Fruit fly (Drosophila melanogaster) whole organism, embryonic: Measurements from ENCODE around the gene RpS14a.
A peak's percentile ranks its signal among the peaks of the same experiment; 100 is the strongest.

Experiments
- Bgb ChIP-seq: fragments of 200-800 bp; sonication (Bioruptor generic); IDR thresholded peaks from 2 replicates; pipeline ENCODE4 v1.3.6; 2022; ENCODE audit warnings: missing biosample characterization, missing genetic modification characterization; ENCODE audit not compliant: partially characterized antibody
- CG10267 ChIP-seq: fragments of 200-800 bp; sonication (Bioruptor generic); optimal IDR thresholded peaks from 2 replicates; lab custom pipeline; 2018; ENCODE audit warnings: missing biosample characterization, mild to moderate bottlenecking, missing genetic modification characterization, moderate library complexity
- CG11398 ChIP-seq: fragments of 200-800 bp; sonication (Bioruptor generic); optimal IDR thresholded peaks from 2 replicates; lab custom pipeline; 2016; ENCODE audit warnings: missing biosample characterization, missing genetic modification characterization
- CG14050 ChIP-seq: fragments of 200-800 bp; sonication (Bioruptor generic); IDR thresholded peaks from 3 replicates; pipeline ENCODE4 v1.3.6; 2022; ENCODE audit warnings: missing biosample characterization, missing genetic modification characterization
- CG15269 ChIP-seq: fragments of 200-800 bp; sonication (Bioruptor generic); optimal IDR thresholded peaks from 2 replicates; lab custom pipeline; 2018; ENCODE audit warnings: missing biosample characterization, mild to moderate bottlenecking, missing genetic modification characterization, moderate library complexity
- CG15514 ChIP-seq: fragments of 200-800 bp; sonication (Bioruptor generic); optimal IDR thresholded peaks from 3 replicates; lab custom pipeline; 2017; ENCODE audit warnings: missing biosample characterization, missing genetic modification characterization, mild to moderate bottlenecking, moderate library complexity, missing genetic modification reagents
- CG2116 ChIP-seq: fragments of 200-800 bp; sonication (Bioruptor generic); optimal IDR thresholded peaks from 3 replicates; lab custom pipeline; 2018; ENCODE audit warnings: missing biosample characterization, mild to moderate bottlenecking, missing genetic modification characterization
- CG32772 ChIP-seq: fragments of 200-800 bp; sonication (Bioruptor generic); IDR thresholded peaks from 2 replicates; pipeline ENCODE4 v1.3.6; 2022; ENCODE audit warnings: missing biosample characterization, missing genetic modification characterization
- CG33213 ChIP-seq: fragments of 200-800 bp; sonication (Bioruptor generic); optimal IDR thresholded peaks from 3 replicates; lab custom pipeline; 2016; ENCODE audit warnings: missing biosample characterization, missing genetic modification characterization
- CG42726 ChIP-seq: fragments of 200-800 bp; sonication (Bioruptor generic); IDR thresholded peaks from 2 replicates; pipeline ENCODE4 v1.3.6; 2022; ENCODE audit warnings: missing biosample characterization, missing genetic modification characterization; ENCODE audit not compliant: partially characterized antibody
- CG4282 ChIP-seq: fragments of 200-800 bp; sonication (Bioruptor generic); optimal IDR thresholded peaks from 2 replicates; lab custom pipeline; 2016; ENCODE audit warnings: missing biosample characterization, missing genetic modification characterization
- CG4360 ChIP-seq: fragments of 200-800 bp; sonication (Bioruptor generic); IDR thresholded peaks from 2 replicates; pipeline ENCODE4 v1.3.6; 2022; ENCODE audit warnings: missing biosample characterization, missing genetic modification characterization
- CG4820 ChIP-seq: fragments of 200-800 bp; sonication (Bioruptor generic); optimal IDR thresholded peaks from 3 replicates; lab custom pipeline; 2016; ENCODE audit warnings: missing biosample characterization, missing genetic modification characterization
- CG7987 ChIP-seq: fragments of 200-800 bp; sonication (Bioruptor generic); optimal IDR thresholded peaks from 2 replicates; lab custom pipeline; 2018; ENCODE audit warnings: missing biosample characterization, mild to moderate bottlenecking, missing genetic modification characterization, moderate library complexity
- CG8290 ChIP-seq, 3 experiments: fragments of 200-800 bp; sonication (Bioruptor generic); optimal IDR thresholded peaks; 2 replicates each; lab custom pipeline; 2016 to 2019; ENCODE audit warnings: missing biosample characterization in 3 of 3, missing genetic modification characterization in 3 of 3, mild to moderate bottlenecking in 2 of 3, moderate library complexity in 1 of 3
- CG9817 ChIP-seq: fragments of 200-800 bp; sonication (Bioruptor generic); optimal IDR thresholded peaks from 2 replicates; lab custom pipeline; 2018; ENCODE audit warnings: missing biosample characterization, mild to moderate bottlenecking, missing genetic modification characterization, moderate library complexity
- D19A ChIP-seq: fragments of 200-800 bp; optimal IDR thresholded peaks from 3 replicates; lab custom pipeline; 2019; ENCODE audit warnings: missing biosample characterization, mild to moderate bottlenecking, missing genetic modification characterization, moderate library complexity
- Dbx ChIP-seq: fragments of 200-800 bp; sonication (Bioruptor generic); IDR thresholded peaks from 3 replicates; pipeline ENCODE4 v1.3.6; 2022; ENCODE audit warnings: missing biosample characterization, missing genetic modification characterization
- Doc3 ChIP-seq: fragments of 200-800 bp; sonication (Bioruptor generic); IDR thresholded peaks from 3 replicates; pipeline ENCODE4 v1.3.6; 2022; ENCODE audit warnings: missing biosample characterization, missing genetic modification characterization; ENCODE audit not compliant: partially characterized antibody
- Gsc ChIP-seq: fragments of 200-800 bp; sonication (Bioruptor generic); IDR thresholded peaks from 2 replicates; pipeline ENCODE4 v1.3.6; 2022; ENCODE audit warnings: missing biosample characterization, missing genetic modification characterization
- HLHmδ ChIP-seq: fragments of 200-800 bp; sonication (Bioruptor generic); optimal IDR thresholded peaks from 2 replicates; lab custom pipeline; 2018; ENCODE audit warnings: missing biosample characterization, mild to moderate bottlenecking, missing genetic modification characterization, moderate library complexity
- MBD-R2 ChIP-seq: fragments of 200-800 bp; sonication (Bioruptor generic); IDR thresholded peaks from 2 replicates; pipeline ENCODE4 v1.3.6; 2022; ENCODE audit warnings: missing biosample characterization, missing genetic modification characterization
- Max ChIP-seq: fragments of 200-800 bp; sonication (Bioruptor generic); optimal IDR thresholded peaks from 2 replicates; lab custom pipeline; 2016; ENCODE audit warnings: missing biosample characterization, mild to moderate bottlenecking, missing genetic modification characterization
- Spps ChIP-seq: fragments of 200-800 bp; sonication (Bioruptor generic); optimal IDR thresholded peaks from 2 replicates; lab custom pipeline; 2018; ENCODE audit warnings: missing biosample characterization, mild to moderate bottlenecking, missing genetic modification characterization
- Sry-δ ChIP-seq: fragments of 200-800 bp; sonication (Bioruptor generic); optimal IDR thresholded peaks from 2 replicates; lab custom pipeline; 2016; ENCODE audit warnings: missing biosample characterization, missing genetic modification characterization
- Xbp1 ChIP-seq: fragments of 200-800 bp; sonication (Bioruptor generic); optimal IDR thresholded peaks from 3 replicates; lab custom pipeline; 2016; ENCODE audit warnings: missing biosample characterization, mild to moderate bottlenecking, missing genetic modification characterization
- Xrp1 ChIP-seq: fragments of 200-800 bp; sonication (Bioruptor generic); IDR thresholded peaks from 2 replicates; pipeline ENCODE4 v1.3.6; 2022; ENCODE audit warnings: missing biosample characterization, missing genetic modification characterization
- amos ChIP-seq: fragments of 200-800 bp; sonication (Bioruptor generic); IDR thresholded peaks from 2 replicates; pipeline ENCODE4 v1.3.6; 2022; ENCODE audit warnings: missing biosample characterization, missing genetic modification characterization; ENCODE audit not compliant: partially characterized antibody
- cad ChIP-seq: fragments of >200 bp; optimal IDR thresholded peaks from 2 replicates; lab custom pipeline; 2017; ENCODE audit warnings: missing biosample characterization, missing genetic modification characterization
- chm ChIP-seq: fragments of 200-800 bp; sonication (Bioruptor generic); IDR thresholded peaks from 2 replicates; pipeline ENCODE4 v1.3.6; 2022; ENCODE audit warnings: missing biosample characterization, missing genetic modification characterization
- chn ChIP-seq: fragments of 200-800 bp; sonication (Bioruptor generic); optimal IDR thresholded peaks from 2 replicates; lab custom pipeline; 2016; ENCODE audit warnings: missing biosample characterization, missing genetic modification characterization
- crc ChIP-seq: fragments of 200-800 bp; sonication (Bioruptor generic); optimal IDR thresholded peaks from 2 replicates; lab custom pipeline; 2016; ENCODE audit warnings: missing biosample characterization, missing genetic modification characterization
- crp ChIP-seq, 2 experiments: fragments of 200-800 bp; sonication (Bioruptor generic); optimal IDR thresholded peaks; 2 replicates in 1 of 2; 3 replicates in 1 of 2; lab custom pipeline; 2017; ENCODE audit warnings: missing biosample characterization in 2 of 2, missing genetic modification characterization in 2 of 2, mild to moderate bottlenecking in 1 of 2, moderate library complexity in 1 of 2
- da ChIP-seq: fragments of 200-800 bp; sonication (Bioruptor generic); optimal IDR thresholded peaks from 2 replicates; lab custom pipeline; 2016; ENCODE audit warnings: missing biosample characterization, missing genetic modification characterization
- exex ChIP-seq: fragments of 200-800 bp; sonication (Bioruptor generic); optimal IDR thresholded peaks from 4 replicates; lab custom pipeline; 2018; ENCODE audit warnings: missing biosample characterization, mild to moderate bottlenecking, missing genetic modification characterization, moderate library complexity
- fd102C ChIP-seq: fragments of 200-800 bp; sonication (Bioruptor generic); optimal IDR thresholded peaks from 2 replicates; lab custom pipeline; 2018; ENCODE audit warnings: missing biosample characterization, mild to moderate bottlenecking, missing genetic modification characterization, moderate library complexity
- gro ChIP-seq: fragments of 200-800 bp; sonication (Bioruptor generic); optimal IDR thresholded peaks from 2 replicates; lab custom pipeline; 2016; ENCODE audit warnings: missing biosample characterization, missing genetic modification characterization
- jumu ChIP-seq: fragments of 200-800 bp; sonication (Bioruptor generic); optimal IDR thresholded peaks from 3 replicates; lab custom pipeline; 2016; ENCODE audit warnings: missing biosample characterization, missing genetic modification characterization
- mam ChIP-seq: fragments of 200-800 bp; sonication (Bioruptor generic); optimal IDR thresholded peaks from 3 replicates; lab custom pipeline; 2016; ENCODE audit warnings: missing biosample characterization, missing genetic modification characterization
- mld ChIP-seq: fragments of 200-800 bp; sonication (Bioruptor generic); IDR thresholded peaks from 3 replicates; pipeline ENCODE4 v1.3.6; 2022; ENCODE audit warnings: missing biosample characterization, missing genetic modification characterization; ENCODE audit not compliant: partially characterized antibody
- p53 ChIP-seq: fragments of 200-800 bp; sonication (Bioruptor generic); optimal IDR thresholded peaks from 2 replicates; lab custom pipeline; 2016; ENCODE audit warnings: missing biosample characterization, missing genetic modification characterization
- pho ChIP-seq: fragments of 200-800 bp; sonication (Bioruptor generic); optimal IDR thresholded peaks from 2 replicates; lab custom pipeline; 2016; ENCODE audit warnings: missing biosample characterization, missing genetic modification characterization
- ranshi ChIP-seq: fragments of 200-800 bp; sonication (Bioruptor generic); IDR thresholded peaks from 2 replicates; pipeline ENCODE4 v1.3.6; 2022; ENCODE audit warnings: missing biosample characterization, missing genetic modification characterization
- ro ChIP-seq: fragments of 200-800 bp; sonication (Bioruptor generic); IDR thresholded peaks from 2 replicates; pipeline ENCODE4 v1.3.6; 2022; ENCODE audit warnings: missing biosample characterization, missing genetic modification characterization
- tgo ChIP-seq: fragments of 200-800 bp; sonication (Bioruptor generic); IDR thresholded peaks from 3 replicates; pipeline ENCODE4 v1.3.6; 2022; ENCODE audit warnings: missing biosample characterization, missing genetic modification characterization
- zen ChIP-seq: fragments of 200-800 bp; sonication (Bioruptor generic); optimal IDR thresholded peaks from 3 replicates; lab custom pipeline; 2018; ENCODE audit warnings: missing biosample characterization, mild to moderate bottlenecking, missing genetic modification characterization, moderate library complexity
- zfh1 ChIP-seq: fragments of 200-800 bp; sonication (Bioruptor generic); IDR thresholded peaks from 3 replicates; pipeline ENCODE4 v1.3.6; 2022; ENCODE audit warnings: missing biosample characterization, missing genetic modification characterization
- zfh2 ChIP-seq: fragments of 200-800 bp; sonication (Bioruptor generic); optimal IDR thresholded peaks from 2 replicates; lab custom pipeline; 2016; ENCODE audit warnings: missing biosample characterization, missing genetic modification characterization

Gene RpS14a

DNA sequence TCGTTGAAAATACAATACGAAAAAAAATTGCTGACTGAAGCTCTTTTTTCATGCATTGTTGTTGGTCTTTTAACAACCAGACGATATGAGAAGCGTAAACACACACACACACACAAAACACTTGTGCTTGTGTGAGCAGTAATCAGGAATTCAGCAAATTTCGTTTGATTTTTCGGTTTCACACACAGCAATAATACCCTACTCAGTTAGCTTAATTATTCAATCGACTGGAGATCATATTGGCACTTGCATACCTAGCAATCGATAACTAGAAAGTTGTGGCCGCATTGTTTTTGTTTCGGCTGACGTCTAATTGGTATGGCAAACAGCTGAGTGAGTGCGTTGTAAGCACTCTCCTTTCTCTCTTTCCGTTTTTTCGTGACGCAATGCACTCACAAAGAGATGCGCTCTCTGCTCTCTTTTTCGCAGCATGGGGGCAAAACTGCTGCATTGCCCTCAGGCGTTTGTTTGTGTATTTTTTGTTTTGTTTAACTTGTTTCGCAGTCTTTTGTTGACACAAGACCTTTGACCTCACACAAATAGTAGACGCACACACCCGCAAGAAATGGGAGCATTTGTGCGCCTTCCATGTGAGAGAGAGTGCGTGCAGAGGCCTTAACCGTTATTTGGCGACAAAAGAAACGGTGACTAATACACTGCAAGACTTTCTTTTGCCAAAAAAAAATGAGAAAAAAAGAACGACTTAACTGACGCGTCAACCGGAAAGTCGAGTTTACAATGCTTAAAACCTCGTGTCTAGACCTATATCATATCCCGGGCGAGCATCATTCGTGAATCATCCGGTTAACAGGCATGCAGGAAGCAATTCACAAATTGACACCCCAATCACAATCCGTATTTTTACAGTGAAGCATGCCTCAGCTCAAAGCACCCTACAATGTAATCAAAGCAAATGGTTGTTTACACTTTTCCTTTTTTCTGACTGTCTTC, 11.5 kb downstream of the RpS14a start (continued):
- TF ChIP-seq cad (no peak), CG15514 (GFP tag; lab: Kevin White, UChicago) (peak; percentile 26), CG42726 (GFP tag; lab: Robert Waterston, UW) (no peak), Xrp1 (GFP tag; lab: Robert Waterston, UW) (0 out of 2 replicates have a peak, but pooled peaks have one; percentile 33), Gsc (GFP tag; lab: Robert Waterston, UW) (no peak), fd102C (GFP tag; lab: Kevin White, UChicago) (no peak), CG4360 (GFP tag; lab: Robert Waterston, UW) (no peak), Bgb (GFP tag; lab: Robert Waterston, UW) (no peak), Max (GFP tag; lab: Kevin White, UChicago) (no peak), pho (no peak), CG7987 (GFP tag; lab: Kevin White, UChicago) (no peak), crc (GFP tag; lab: Kevin White, UChicago) (no peak), chn (GFP tag; lab: Kevin White, UChicago) (peak; percentile 31), CG8290 (GFP tag; optimal IDR thresholded peaks at IDR 0.05; lab: Kevin White, UChicago) (no peak), CG8290 (tag; optimal IDR thresholded peaks at IDR 0.05; lab: Kevin White, UChicago) (peak in 1 of 2 experiments; percentile 58), CG33213 (GFP tag; lab: Kevin White, UChicago) (no peak), Sry-δ (GFP tag; lab: Kevin White, UChicago) (no peak), Spps (tag; lab: Kevin White, UChicago) (no peak), Xbp1 (GFP tag; lab: Kevin White, UChicago) (peak; percentile 41), CG9817 (no peak), mld (GFP tag; lab: Robert Waterston, UW) (no peak), CG2116 (GFP tag; lab: Kevin White, UChicago) (no peak), da (no peak), ranshi (GFP tag; lab: Robert Waterston, UW) (no peak), CG11398 (GFP tag; lab: Kevin White, UChicago) (no peak), jumu (no peak), D19A (tag; lab: Kevin White, UChicago) (peak; percentile 37), crp (GFP tag; optimal IDR thresholded peaks at IDR 0.05; lab: Kevin White, UChicago) (peak in 1 of 2 experiments; percentile 54), CG4820 (GFP tag; lab: Kevin White, UChicago) (peak; percentile 8), Doc3 (peak; percentile 27; the same call in 1 of the 3 replicates), ro (no peak), CG15269 (peak; percentile 11), exex (tag; lab: Kevin White, UChicago) (peak; percentile 58), HLHmδ (GFP tag; lab: Kevin White, UChicago) (no peak), mam (GFP tag; lab: Kevin White, UChicago) (peak; percentile 28), CG4282 (GFP tag; lab: Kevin White, UChicago) (no peak), zfh1 (GFP tag; lab: Robert Waterston, UW) (no peak; the same call in 2 of the 3 replicates), CG10267 (tag; lab: Kevin White, UChicago) (no peak), CG32772 (0 out of 2 replicates have a peak, but pooled peaks have one; percentile 33), amos (GFP tag; lab: Robert Waterston, UW) (no peak), zen (no peak), CG14050 (GFP tag; lab: Robert Waterston, UW) (no peak), zfh2 (GFP tag; lab: Kevin White, UChicago) (peak; percentile 40), Dbx (GFP tag; lab: Robert Waterston, UW) (0 out of 3 replicates have a peak, but pooled peaks have one; percentile 26), gro (no peak), MBD-R2 (no peak), p53 (GFP tag; lab: Kevin White, UChicago) (no peak), chm (GFP tag; lab: Robert Waterston, UW) (no peak), tgo (GFP tag; lab: Robert Waterston, UW) (peak; percentile 33; the same call in 2 of the 3 replicates)
